Worm (Caenorhabditis elegans) whole organism, mixed stage, embryonic: ENCODE results near the gene spp-20.

Experiments used
- blmp-1 ChIP-seq: fragments of 150-350 bp; optimal IDR thresholded peaks from 2 replicates; lab custom pipeline; 2014; ENCODE audit warnings: missing biosample characterization, missing genetic modification characterization
- lin-13 ChIP-seq: fragments of 150-350 bp; optimal IDR thresholded peaks from 2 replicates; lab custom pipeline; 2014; ENCODE audit warnings: missing biosample characterization, missing genetic modification characterization
- mab-5 ChIP-seq: fragments of 150-350 bp; optimal IDR thresholded peaks from 2 replicates; lab custom pipeline; 2014; ENCODE audit warnings: missing biosample characterization, missing genetic modification characterization
- mls-2 ChIP-seq: sonication (generic microtip); optimal IDR thresholded peaks from 2 replicates; lab custom pipeline; 2016; ENCODE audit warnings: mild to moderate bottlenecking, missing genetic modification characterization, moderate library complexity, missing compliant biosample characterization
- pha-4 ChIP-seq: fragments of 150-350 bp; optimal IDR thresholded peaks from 2 replicates; lab custom pipeline; 2018; ENCODE audit warnings: missing biosample characterization, missing genetic modification reagents, missing genetic modification characterization

DNA sequence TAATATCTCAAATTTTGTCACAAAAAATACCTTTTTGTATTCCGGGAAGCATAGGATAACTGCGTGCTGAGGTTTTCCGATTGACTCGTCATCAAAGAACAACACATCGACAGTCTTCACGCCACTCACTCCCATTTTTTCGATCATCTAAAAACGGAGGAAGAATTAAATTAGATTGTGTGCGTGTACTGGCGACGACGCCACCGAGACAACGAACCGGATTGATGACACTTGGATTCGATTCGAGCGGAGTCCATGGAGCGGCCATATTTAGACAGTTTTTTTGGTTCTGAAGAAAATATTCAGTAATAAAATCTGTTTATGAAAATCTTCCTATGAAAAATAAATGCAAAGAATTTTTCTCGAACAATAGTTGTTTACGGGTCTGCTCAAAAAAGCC is 46.9 kb downstream of the spp-20 start, which contains the start of gene ubh-1:
- TF ChIP-seq mab-5 (tag; lab: Kevin White, UChicago) (no peak), lin-13 (tag; lab: Kevin White, UChicago) (no peak), blmp-1 (no peak), pha-4 (tag; lab: Kevin White, UChicago) (no peak), mls-2 (tag; lab: Kevin White, UChicago) (no peak)
